Fruit fly (Drosophila melanogaster) ovary, adult (tissue): Measurements from ENCODE around the gene side-VI.

Source experiments
- CG17801 ChIP-seq: fragments of 200-800 bp; optimal IDR thresholded peaks from 2 replicates; lab custom pipeline; 2019; ENCODE audit warnings: missing biosample characterization, mild to moderate bottlenecking, missing genetic modification characterization, moderate library complexity; ENCODE audit not compliant: partially characterized antibody

side-VI gene

DNA sequence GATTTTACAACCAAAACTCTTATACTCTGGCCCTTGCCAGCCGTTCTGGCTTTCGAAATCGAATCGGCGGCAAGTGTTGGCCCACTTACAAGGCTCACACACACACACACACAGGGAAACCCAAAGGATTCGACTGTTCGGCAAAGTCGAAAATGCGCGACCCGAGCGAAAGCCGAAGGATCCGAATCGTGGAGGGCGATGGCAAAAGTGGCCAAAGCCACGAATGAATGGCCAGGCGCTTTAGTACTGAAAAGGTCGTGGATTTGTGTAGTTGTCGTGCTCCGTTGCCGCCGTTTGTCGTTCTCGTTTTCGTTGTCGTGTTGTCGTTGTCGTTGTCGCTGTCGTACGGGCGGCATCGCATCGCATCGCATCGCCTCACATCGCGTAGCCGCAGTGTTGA is at the start of gene side-VI:
Gene side-VI (plus strand): TSS at position 243 of the 400 bp plus-strand sequence.
- TF ChIP-seq CG17801 = no peak

DNA sequence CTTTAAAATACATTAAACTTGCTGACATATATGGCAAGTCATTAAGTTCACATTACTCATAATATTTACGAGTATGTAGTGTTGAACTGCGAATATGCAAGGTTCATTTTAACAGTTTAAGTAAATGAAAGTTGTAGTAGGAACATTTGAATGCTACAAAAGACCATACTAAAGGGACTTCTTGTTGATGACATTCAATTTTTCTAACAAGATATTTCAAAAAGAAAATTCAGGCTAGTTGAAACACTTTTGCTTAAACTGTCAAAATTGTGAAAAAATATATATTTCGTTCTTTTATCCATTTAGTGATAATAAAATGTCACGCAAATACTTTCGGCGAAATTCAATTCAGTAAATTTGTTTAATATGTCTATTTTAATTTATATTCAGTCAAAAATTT is 22.2 kb upstream of the side-VI start, which contains the start of gene Tengl4:
Gene Tengl4 (plus strand): TSS at position 301 of the 400 bp plus-strand sequence.
- no peak for TF ChIP-seq CG17801

DNA sequence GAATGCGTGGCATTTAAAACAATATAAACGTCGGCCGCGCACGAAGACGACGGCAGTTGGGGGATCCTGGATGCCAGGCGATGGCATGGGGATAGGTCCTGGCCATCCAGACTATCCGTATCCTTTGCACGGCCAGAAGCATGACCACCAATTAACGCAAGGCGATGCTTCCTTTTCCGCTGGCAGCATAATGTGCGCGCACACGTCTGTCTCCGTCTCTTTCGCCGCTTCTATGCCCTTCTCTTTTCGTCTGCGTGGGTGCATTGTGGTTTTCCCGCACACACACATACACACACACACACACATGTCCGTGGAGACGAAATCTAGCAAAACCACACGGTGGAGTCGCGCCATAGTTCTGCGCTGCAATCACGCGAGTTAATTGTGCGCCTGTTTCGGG is 14.6 kb upstream of the side-VI start:
- no peak for TF ChIP-seq CG17801

DNA sequence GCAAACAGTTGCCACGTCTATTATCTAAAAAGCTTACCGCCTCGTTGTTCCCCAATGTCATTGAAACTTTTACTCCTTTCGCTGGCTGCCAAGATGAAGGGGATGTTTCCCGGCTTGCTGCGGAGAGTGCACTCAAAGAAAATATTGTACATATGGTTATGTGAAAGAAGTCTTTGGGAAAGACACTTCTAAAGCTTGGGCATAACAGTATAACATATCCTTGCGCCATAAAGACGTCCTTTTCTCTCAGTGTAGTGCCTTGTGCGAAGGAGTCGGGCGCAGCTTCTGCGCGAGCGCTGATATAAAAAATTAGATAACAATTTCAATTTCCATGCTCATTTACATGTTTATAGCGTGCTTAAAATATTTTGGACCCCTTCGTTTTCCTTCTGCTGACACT is 52.5 kb downstream of the side-VI start:
- TF ChIP-seq CG17801 = no peak

DNA sequence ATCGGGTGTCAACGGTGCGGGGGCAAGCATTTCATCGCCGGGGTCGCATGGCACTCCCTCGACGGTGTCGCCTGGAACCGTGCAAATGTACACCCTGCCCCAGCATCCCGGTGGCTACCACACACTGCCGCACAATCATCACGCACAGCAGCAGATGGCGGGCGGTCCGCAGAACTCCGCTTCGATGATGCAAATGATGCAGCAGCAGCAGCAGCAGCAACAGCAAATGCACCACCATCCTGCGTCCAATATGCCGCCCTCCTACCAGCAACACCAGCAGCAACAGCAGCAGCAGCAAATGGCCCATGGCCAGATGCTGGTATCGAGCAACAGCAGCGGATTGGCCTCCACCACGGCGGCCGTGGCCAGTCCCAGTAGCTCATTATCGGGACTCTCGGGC is 75.5 kb downstream of the side-VI start:
- TF ChIP-seq CG17801 = no peak

DNA sequence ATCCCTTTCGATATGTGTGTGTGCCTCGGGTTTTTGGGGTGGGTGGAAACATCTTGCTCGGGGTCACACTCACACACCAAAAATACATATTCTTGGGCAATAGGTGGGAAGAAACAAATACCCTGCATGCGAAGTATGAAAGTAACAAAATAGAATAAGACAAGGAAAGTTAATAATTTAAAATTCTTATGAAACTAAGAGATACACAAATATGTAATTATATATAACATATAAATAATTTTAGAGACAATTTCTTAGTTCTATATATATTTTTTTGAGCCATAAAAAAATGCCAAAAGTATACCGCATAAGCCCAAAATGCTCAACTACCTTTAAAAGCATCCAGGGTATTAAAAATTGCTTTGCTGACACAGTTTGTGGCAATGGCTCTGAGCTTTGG is 109.5 kb downstream of the side-VI start:
- TF ChIP-seq CG17801 = no peak

DNA sequence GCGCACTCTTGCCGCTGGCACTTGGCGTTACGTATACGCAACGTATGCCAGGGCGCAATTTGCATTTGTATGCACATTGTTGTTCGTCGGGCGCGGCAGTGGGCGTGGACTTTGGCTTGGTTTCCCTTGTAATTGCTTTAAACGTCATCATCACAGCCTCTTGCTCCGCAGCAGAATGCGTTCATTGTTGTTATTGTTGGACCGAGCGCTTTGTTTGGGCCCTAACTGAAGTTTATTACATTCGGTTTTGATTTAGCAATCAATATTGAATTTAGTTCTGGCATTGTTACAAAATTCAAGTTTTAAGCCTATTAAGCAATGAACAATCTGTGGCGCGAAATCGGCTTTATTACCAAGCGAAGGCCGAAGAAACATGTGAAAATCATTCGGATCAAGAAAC is 115.9 kb downstream of the side-VI start, which contains the start of gene CG43449:
Gene CG43449 (plus strand): TSS at position 301 of the 400 bp plus-strand sequence.
- no peak for TF ChIP-seq CG17801
